Fruit fly (Drosophila melanogaster) Kc167 (cell line): ENCODE data around the gene CG7246.

Source experiments
- Myc ChIP-seq: fragments of >200 bp; optimal IDR thresholded peaks from 2 replicates; lab custom pipeline; 2017; ENCODE audit warnings: missing external identifiers
- insv ChIP-seq: fragments of >200 bp; optimal IDR thresholded peaks from 3 replicates; lab custom pipeline; 2018; ENCODE audit warnings: missing external identifiers
- psq ChIP-seq: fragments of >200 bp; optimal IDR thresholded peaks from 2 replicates; lab custom pipeline; 2017; ENCODE audit warnings: missing external identifiers
- ttk ChIP-seq: sonication (Bioruptor generic); optimal IDR thresholded peaks from 2 replicates; lab custom pipeline; 2017; ENCODE audit warnings: missing external identifiers

DNA sequence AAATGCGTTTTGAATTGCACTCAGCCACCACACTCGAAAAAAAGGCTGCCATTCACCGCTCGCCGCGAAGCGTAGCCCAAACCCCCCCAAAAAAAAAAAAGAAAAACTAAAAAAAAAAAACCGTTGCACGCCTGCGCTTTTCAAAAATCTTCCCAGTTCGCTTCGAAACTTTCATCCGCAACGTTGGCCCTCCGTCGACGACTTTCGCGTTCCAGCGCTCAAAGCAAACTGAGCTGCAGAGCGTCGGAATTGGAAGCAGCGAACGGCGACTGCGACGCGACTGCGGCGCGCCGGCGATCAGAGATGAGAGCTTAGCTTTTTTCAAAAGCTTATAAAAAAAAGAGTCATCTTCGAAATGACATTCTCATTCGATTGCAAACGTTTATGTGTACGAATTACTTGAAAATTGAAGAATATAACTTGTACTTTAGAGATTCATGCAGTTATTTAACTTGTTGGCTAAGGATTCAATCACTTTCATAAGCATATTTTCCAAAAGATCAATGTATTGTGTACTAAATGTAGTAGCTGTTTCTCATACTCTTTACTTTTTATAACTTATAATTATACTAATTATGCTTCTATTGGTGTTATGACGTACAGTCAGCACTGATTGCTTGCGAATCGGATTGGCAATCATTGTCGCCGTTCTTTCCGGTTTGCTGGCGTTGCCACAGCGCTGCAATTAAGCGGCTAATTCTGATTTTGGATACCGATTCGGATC, 12.9 kb downstream of the CG7246 start, which contains the start of gene CG15365:
- no peak for TF ChIP-seq Myc (lab: Kevin White, UChicago)
- TF ChIP-seq insv, result no peak
- no peak for TF ChIP-seq psq
- TF ChIP-seq ttk (lab: Kevin White, UChicago), result no peak
